Fruit fly (Drosophila melanogaster) whole organism, embryonic: ENCODE measurements around the gene CG14644.

Experiments
- CG10147 ChIP-seq: fragments of 200-800 bp; sonication (Bioruptor generic); optimal IDR thresholded peaks from 2 replicates; lab custom pipeline; 2019; ENCODE audit warnings: missing biosample characterization, mild to moderate bottlenecking, missing genetic modification characterization, moderate library complexity
- CG10366 ChIP-seq: fragments of 200-800 bp; sonication (Bioruptor generic); IDR thresholded peaks from 2 replicates; pipeline ENCODE4 v1.3.6; 2022; ENCODE audit warnings: missing biosample characterization, missing genetic modification characterization
- CG10565 ChIP-seq: fragments of 200-800 bp; sonication (Bioruptor generic); optimal IDR thresholded peaks from 3 replicates; lab custom pipeline; 2016; ENCODE audit warnings: missing biosample characterization, mild to moderate bottlenecking, missing genetic modification characterization
- CG10959 ChIP-seq: fragments of 200-800 bp; sonication (Bioruptor generic); IDR thresholded peaks from 2 replicates; pipeline ENCODE4 v1.3.6; 2022; ENCODE audit warnings: missing biosample characterization, missing genetic modification characterization
- CG12155 ChIP-seq: fragments of 200-800 bp; sonication (Bioruptor generic); optimal IDR thresholded peaks from 3 replicates; lab custom pipeline; 2016; ENCODE audit warnings: missing biosample characterization, missing genetic modification characterization
- CG14667 ChIP-seq: fragments of 200-800 bp; sonication (Bioruptor generic); IDR thresholded peaks from 2 replicates; pipeline ENCODE4 v1.3.6; 2022; ENCODE audit warnings: missing biosample characterization, missing genetic modification characterization
- CG14710 ChIP-seq: fragments of 200-800 bp; sonication (Bioruptor generic); optimal IDR thresholded peaks from 3 replicates; lab custom pipeline; 2019; ENCODE audit warnings: missing biosample characterization, mild to moderate bottlenecking, missing genetic modification characterization, moderate library complexity
- CG14860 ChIP-seq: fragments of 200-800 bp; sonication (Bioruptor generic); IDR thresholded peaks from 3 replicates; pipeline ENCODE4 v1.3.6; 2022; ENCODE audit warnings: missing biosample characterization, missing genetic modification characterization; ENCODE audit not compliant: partially characterized antibody
- CG15011 ChIP-seq: fragments of 200-800 bp; sonication (Bioruptor generic); optimal IDR thresholded peaks from 3 replicates; lab custom pipeline; 2018; ENCODE audit warnings: missing biosample characterization, mild to moderate bottlenecking, missing genetic modification characterization
- CG15514 ChIP-seq: fragments of 200-800 bp; sonication (Bioruptor generic); optimal IDR thresholded peaks from 3 replicates; lab custom pipeline; 2017; ENCODE audit warnings: missing biosample characterization, missing genetic modification characterization, mild to moderate bottlenecking, moderate library complexity, missing genetic modification reagents
- CG1603 ChIP-seq: fragments of 200-800 bp; sonication (Bioruptor generic); optimal IDR thresholded peaks from 2 replicates; lab custom pipeline; 2019; ENCODE audit warnings: missing biosample characterization, mild to moderate bottlenecking, missing genetic modification characterization, moderate library complexity
- CG17568 ChIP-seq: fragments of 200-800 bp; sonication (Bioruptor generic); optimal IDR thresholded peaks from 2 replicates; lab custom pipeline; 2018; ENCODE audit warnings: missing biosample characterization, mild to moderate bottlenecking, missing genetic modification characterization, moderate library complexity
- CG17612 ChIP-seq: fragments of 200-800 bp; sonication (Bioruptor generic); IDR thresholded peaks from 2 replicates; pipeline ENCODE4 v1.3.6; 2022; ENCODE audit warnings: missing biosample characterization, missing genetic modification characterization
- CG17829 ChIP-seq: fragments of 200-800 bp; optimal IDR thresholded peaks from 2 replicates; lab custom pipeline; 2019; ENCODE audit warnings: missing biosample characterization, mild to moderate bottlenecking, missing genetic modification characterization, moderate library complexity
- CG2120 ChIP-seq: fragments of 200-800 bp; sonication (Bioruptor generic); optimal IDR thresholded peaks from 3 replicates; lab custom pipeline; 2016; ENCODE audit warnings: missing biosample characterization, missing genetic modification characterization
- CG32532 ChIP-seq: fragments of 200-800 bp; sonication (Bioruptor generic); IDR thresholded peaks from 2 replicates; pipeline ENCODE4 v1.3.6; 2022; ENCODE audit warnings: missing biosample characterization, missing genetic modification characterization
- CG32767 ChIP-seq: fragments of 200-800 bp; sonication (Bioruptor generic); IDR thresholded peaks from 2 replicates; pipeline ENCODE4 v1.3.6; 2022; ENCODE audit warnings: missing biosample characterization, missing genetic modification characterization
- CG33213 ChIP-seq: fragments of 200-800 bp; sonication (Bioruptor generic); optimal IDR thresholded peaks from 3 replicates; lab custom pipeline; 2016; ENCODE audit warnings: missing biosample characterization, missing genetic modification characterization
- CG4328 ChIP-seq: fragments of 200-800 bp; sonication (Bioruptor generic); optimal IDR thresholded peaks from 3 replicates; lab custom pipeline; 2017; ENCODE audit warnings: missing biosample characterization, missing genetic modification reagents, missing genetic modification characterization
- CG6175 ChIP-seq: fragments of 200-800 bp; sonication (Bioruptor generic); IDR thresholded peaks from 3 replicates; pipeline ENCODE4 v1.3.6; 2022; ENCODE audit warnings: missing biosample characterization, missing genetic modification characterization
- Doc2 ChIP-seq: fragments of 200-800 bp; sonication (Bioruptor generic); IDR thresholded peaks from 2 replicates; pipeline ENCODE4 v1.3.6; 2022; ENCODE audit warnings: missing biosample characterization, missing genetic modification characterization
- E2f1 ChIP-seq: fragments of 200-800 bp; sonication (Bioruptor generic); IDR thresholded peaks from 2 replicates; pipeline ENCODE4 v1.3.6; 2022; ENCODE audit warnings: missing biosample characterization, missing genetic modification characterization
- Ets97D ChIP-seq: fragments of 200-800 bp; sonication (Bioruptor generic); optimal IDR thresholded peaks from 3 replicates; lab custom pipeline; 2016; ENCODE audit warnings: missing biosample characterization, missing genetic modification characterization
- HLH4C ChIP-seq: fragments of 200-800 bp; sonication (Bioruptor generic); IDR thresholded peaks from 3 replicates; pipeline ENCODE4 v1.3.6; 2022; ENCODE audit warnings: missing biosample characterization, missing genetic modification characterization; ENCODE audit not compliant: partially characterized antibody
- Hr51 ChIP-seq, 2 experiments: fragments of 200-800 bp; sonication (Bioruptor generic); optimal IDR thresholded peaks; 2 replicates in 1 of 2; 3 replicates in 1 of 2; lab custom pipeline; 2016 to 2018; ENCODE audit warnings: missing biosample characterization in 2 of 2, missing genetic modification characterization in 2 of 2, mild to moderate bottlenecking in 1 of 2, moderate library complexity in 1 of 2
- Kr ChIP-seq: fragments of 200-800 bp; sonication (Bioruptor generic); optimal IDR thresholded peaks from 2 replicates; lab custom pipeline; 2017; ENCODE audit warnings: missing biosample characterization, mild to moderate bottlenecking, missing genetic modification characterization
- NfI ChIP-seq: fragments of 200-800 bp; sonication (Bioruptor generic); optimal IDR thresholded peaks from 3 replicates; lab custom pipeline; 2018; ENCODE audit warnings: missing biosample characterization, mild to moderate bottlenecking, missing genetic modification characterization, moderate library complexity
- Opbp ChIP-seq: fragments of 200-800 bp; sonication (Bioruptor generic); IDR thresholded peaks from 3 replicates; pipeline ENCODE4 v1.3.6; 2022; ENCODE audit warnings: missing biosample characterization, missing genetic modification characterization; ENCODE audit not compliant: partially characterized antibody
- Six4 ChIP-seq: fragments of 200-800 bp; sonication (Bioruptor generic); optimal IDR thresholded peaks from 2 replicates; lab custom pipeline; 2016; ENCODE audit warnings: missing biosample characterization, missing genetic modification characterization
- TFAM ChIP-seq: fragments of 200-800 bp; sonication (Bioruptor generic); optimal IDR thresholded peaks from 2 replicates; lab custom pipeline; 2017; ENCODE audit warnings: missing biosample characterization, missing genetic modification characterization, inconsistent platforms
- ac ChIP-seq: fragments of 200-800 bp; sonication (Bioruptor generic); optimal IDR thresholded peaks from 3 replicates; lab custom pipeline; 2017; ENCODE audit warnings: missing biosample characterization, mild to moderate bottlenecking, missing genetic modification characterization
- bbx ChIP-seq: fragments of 200-800 bp; sonication (Bioruptor generic); IDR thresholded peaks from 2 replicates; pipeline ENCODE4 v1.3.6; 2022; ENCODE audit warnings: missing biosample characterization, missing genetic modification characterization; ENCODE audit not compliant: partially characterized antibody
- crp ChIP-seq, 2 experiments: fragments of 200-800 bp; sonication (Bioruptor generic); optimal IDR thresholded peaks; 2 replicates in 1 of 2; 3 replicates in 1 of 2; lab custom pipeline; 2017; ENCODE audit warnings: missing biosample characterization in 2 of 2, missing genetic modification characterization in 2 of 2, mild to moderate bottlenecking in 1 of 2, moderate library complexity in 1 of 2
- cwo ChIP-seq: fragments of 200-800 bp; sonication (Bioruptor generic); optimal IDR thresholded peaks from 3 replicates; lab custom pipeline; 2017; ENCODE audit warnings: missing biosample characterization, missing genetic modification characterization, mild to moderate bottlenecking, moderate library complexity, missing genetic modification reagents
- danr ChIP-seq: fragments of 200-800 bp; sonication (Bioruptor generic); IDR thresholded peaks from 2 replicates; pipeline ENCODE4 v1.3.6; 2022; ENCODE audit warnings: missing biosample characterization, missing genetic modification characterization
- dmrt11E ChIP-seq: fragments of 200-800 bp; sonication (Bioruptor generic); optimal IDR thresholded peaks from 3 replicates; lab custom pipeline; 2018; ENCODE audit warnings: missing biosample characterization, mild to moderate bottlenecking, missing genetic modification characterization, moderate library complexity
- fd102C ChIP-seq: fragments of 200-800 bp; sonication (Bioruptor generic); optimal IDR thresholded peaks from 2 replicates; lab custom pipeline; 2018; ENCODE audit warnings: missing biosample characterization, mild to moderate bottlenecking, missing genetic modification characterization, moderate library complexity
- gce ChIP-seq: fragments of 200-800 bp; sonication (Bioruptor generic); IDR thresholded peaks from 3 replicates; pipeline ENCODE4 v1.3.6; 2022; ENCODE audit warnings: missing biosample characterization, missing genetic modification characterization
- gro ChIP-seq: fragments of 200-800 bp; sonication (Bioruptor generic); optimal IDR thresholded peaks from 2 replicates; lab custom pipeline; 2016; ENCODE audit warnings: missing biosample characterization, missing genetic modification characterization
- lmd ChIP-seq: fragments of 200-800 bp; sonication (Bioruptor generic); IDR thresholded peaks from 2 replicates; pipeline ENCODE4 v1.3.6; 2022; ENCODE audit warnings: missing biosample characterization, missing genetic modification characterization
- maf-S ChIP-seq: fragments of 200-800 bp; sonication (Bioruptor generic); optimal IDR thresholded peaks from 2 replicates; lab custom pipeline; 2016; ENCODE audit warnings: missing biosample characterization, missing genetic modification characterization
- nmo ChIP-seq: fragments of 200-800 bp; sonication (Bioruptor generic); optimal IDR thresholded peaks from 2 replicates; lab custom pipeline; 2018; ENCODE audit warnings: missing biosample characterization, mild to moderate bottlenecking, missing genetic modification characterization, moderate library complexity
- pros ChIP-seq: fragments of 200-800 bp; sonication (Bioruptor generic); optimal IDR thresholded peaks from 3 replicates; lab custom pipeline; 2019; ENCODE audit warnings: missing biosample characterization, mild to moderate bottlenecking, missing genetic modification characterization, moderate library complexity
- ranshi ChIP-seq: fragments of 200-800 bp; sonication (Bioruptor generic); IDR thresholded peaks from 2 replicates; pipeline ENCODE4 v1.3.6; 2022; ENCODE audit warnings: missing biosample characterization, missing genetic modification characterization
- rib ChIP-seq: fragments of 200-800 bp; sonication (Bioruptor generic); IDR thresholded peaks from 2 replicates; pipeline ENCODE4 v1.3.6; 2022; ENCODE audit warnings: missing biosample characterization, missing genetic modification characterization
- slou ChIP-seq: fragments of 200-800 bp; sonication (Bioruptor generic); optimal IDR thresholded peaks from 3 replicates; lab custom pipeline; 2016; ENCODE audit warnings: missing biosample characterization, missing genetic modification characterization
- wek ChIP-seq: fragments of 200-800 bp; sonication (Bioruptor generic); optimal IDR thresholded peaks from 3 replicates; lab custom pipeline; 2018; ENCODE audit warnings: missing biosample characterization, mild to moderate bottlenecking, missing genetic modification characterization, moderate library complexity
- zen2 ChIP-seq: fragments of 200-800 bp; sonication (Bioruptor generic); IDR thresholded peaks from 3 replicates; pipeline ENCODE4 v1.3.6; 2022; ENCODE audit warnings: missing biosample characterization, missing genetic modification characterization; ENCODE audit not compliant: partially characterized antibody

CG14644 gene

dm6 chr3R:4229137-4229764, 23.6 kb downstream of the CG14644 start, which contains the start of gene DhpD (continued):
- TF ChIP-seq pros (no peak), CG12155 (GFP tag; lab: Kevin White, UChicago) (peak; percentile 63), CG32532 (GFP tag; lab: Robert Waterston, UW) (peak; percentile 87), CG2120 (GFP tag; lab: Kevin White, UChicago) (peak; percentile 88), CG10147 (GFP tag; lab: Kevin White, UChicago) (peak; percentile 99), CG14667 (GFP tag; lab: Robert Waterston, UW) (peak; percentile 54), NfI (peak; percentile 71), nmo (peak; percentile 66), Ets97D (GFP tag; lab: Kevin White, UChicago) (peak; percentile 54), slou (no peak), danr (GFP tag; lab: Robert Waterston, UW) (0 out of 2 replicates have a peak, but pooled peaks have one; percentile 32), CG6175 (GFP tag; lab: Robert Waterston, UW) (peak; percentile 32; the same call in 1 of the 3 replicates), Doc2 (GFP tag; lab: Robert Waterston, UW) (no peak), CG17612 (peak; percentile 68; the same call in 1 of the 2 replicates), CG33213 (GFP tag; lab: Kevin White, UChicago) (peak; percentile 35), Opbp (peak; percentile 74; the same call in 2 of the 3 replicates), HLH4C (GFP tag; lab: Robert Waterston, UW) (peak; percentile 93), CG32767 (GFP tag; lab: Robert Waterston, UW) (no peak), TFAM (GFP tag; lab: Kevin White, UChicago) (no peak), Six4 (GFP tag; lab: Kevin White, UChicago) (peak; percentile 27), E2f1 (peak; percentile 69; the same call in 1 of the 2 replicates), Kr (GFP tag; lab: Kevin White, UChicago) (no peak), ac (no peak), CG1603 (tag; lab: Kevin White, UChicago) (peak; percentile 66), gce (no peak), CG15514 (GFP tag; lab: Kevin White, UChicago) (peak; percentile 67), rib (GFP tag; lab: Robert Waterston, UW) (no peak), fd102C (GFP tag; lab: Kevin White, UChicago) (no peak), zen2 (no peak), CG15011 (GFP tag; lab: Kevin White, UChicago) (peak; percentile 51), CG10959 (GFP tag; lab: Robert Waterston, UW) (peak; percentile 26; the same call in 1 of the 2 replicates), bbx (peak; percentile 93), wek (GFP tag; lab: Kevin White, UChicago) (no peak), CG17568 (GFP tag; lab: Kevin White, UChicago) (no peak), CG17829 (tag; lab: Kevin White, UChicago) (peak; percentile 69), dmrt11E (tag; lab: Kevin White, UChicago) (no peak), gro (GFP tag; lab: Kevin White, UChicago) (peak; percentile 29), lmd (peak; percentile 77), Hr51 (GFP tag; optimal IDR thresholded peaks at IDR 0.05; lab: Kevin White, UChicago) (peak; percentile 28 to 65), crp (GFP tag; optimal IDR thresholded peaks at IDR 0.05; lab: Kevin White, UChicago) (peak in 1 of 2 experiments; percentile 78), CG10565 (GFP tag; lab: Kevin White, UChicago) (no peak), CG14710 (tag; lab: Kevin White, UChicago) (peak; percentile 66), CG4328 (GFP tag; lab: Kevin White, UChicago) (peak; percentile 66), cwo (peak; percentile 70), CG14860 (peak; percentile 90), ranshi (GFP tag; lab: Robert Waterston, UW) (peak; percentile 49), CG10366 (GFP tag; lab: Robert Waterston, UW) (peak; percentile 66), maf-S (GFP tag; lab: Kevin White, UChicago) (no peak)
